Fruit fly (Drosophila melanogaster) whole organism, embryonic: ENCODE results near the gene CG12880.

Source experiments
- BEAF-32 ChIP-seq: fragments of 200-800 bp; sonication (Bioruptor generic); optimal IDR thresholded peaks from 3 replicates; lab custom pipeline; 2017; ENCODE audit warnings: missing biosample characterization, missing genetic modification characterization, mild to moderate bottlenecking, moderate library complexity, missing genetic modification reagents
- CG1233 ChIP-seq: fragments of 200-800 bp; sonication (Bioruptor generic); optimal IDR thresholded peaks from 4 replicates; lab custom pipeline; 2018; ENCODE audit warnings: missing biosample characterization, mild to moderate bottlenecking, missing genetic modification characterization
- CoRest ChIP-seq: fragments of 200-800 bp; sonication (Bioruptor generic); optimal IDR thresholded peaks from 3 replicates; lab custom pipeline; 2018; ENCODE audit warnings: missing biosample characterization, mild to moderate bottlenecking, missing genetic modification characterization, moderate library complexity
- D19A ChIP-seq: fragments of 200-800 bp; optimal IDR thresholded peaks from 3 replicates; lab custom pipeline; 2019; ENCODE audit warnings: missing biosample characterization, mild to moderate bottlenecking, missing genetic modification characterization, moderate library complexity
- HLH3B ChIP-seq: fragments of 200-800 bp; sonication (Bioruptor generic); IDR thresholded peaks from 2 replicates; pipeline ENCODE4 v1.3.6; 2022; ENCODE audit warnings: missing biosample characterization, missing genetic modification characterization
- Rfx ChIP-seq: fragments of 200-800 bp; sonication (Bioruptor generic); IDR thresholded peaks from 2 replicates; pipeline ENCODE4 v1.3.6; 2022; ENCODE audit warnings: missing biosample characterization, missing genetic modification characterization
- ro ChIP-seq: fragments of 200-800 bp; sonication (Bioruptor generic); IDR thresholded peaks from 2 replicates; pipeline ENCODE4 v1.3.6; 2022; ENCODE audit warnings: missing biosample characterization, missing genetic modification characterization
- sob ChIP-seq: fragments of 200-800 bp; sonication (Bioruptor generic); IDR thresholded peaks from 2 replicates; pipeline ENCODE4 v1.3.6; 2022; ENCODE audit warnings: missing biosample characterization, missing genetic modification characterization
- twi ChIP-seq: fragments of 200-800 bp; optimal IDR thresholded peaks from 2 replicates; lab custom pipeline; 2019; ENCODE audit warnings: missing biosample characterization, mild to moderate bottlenecking, missing genetic modification characterization, moderate library complexity

dm6 chr3R:27688034-27688433 is 2.3 kb downstream of the CG12880 start, which contains the start of gene CG31055:
- no peak for TF ChIP-seq twi (tag; lab: Kevin White, UChicago)
- no peak for TF ChIP-seq CG1233 (GFP tag; lab: Kevin White, UChicago)
- no peak for TF ChIP-seq sob (GFP tag; lab: Robert Waterston, UW)
- no peak for TF ChIP-seq Rfx (GFP tag; lab: Robert Waterston, UW)
- TF ChIP-seq BEAF-32 (GFP tag; lab: Kevin White, UChicago) = no peak
- TF ChIP-seq CoRest = no peak
- no peak for TF ChIP-seq HLH3B (GFP tag; lab: Robert Waterston, UW)
- no peak for TF ChIP-seq D19A (tag; lab: Kevin White, UChicago)
- no peak for TF ChIP-seq ro (GFP tag; lab: Robert Waterston, UW)
